Fruit fly (Drosophila melanogaster): ENCODE results near the gene CG34452.

- TF ChIP-seq Eip93F (GFP tag; optimal IDR thresholded peaks at IDR 0.05) (no peak), CG11294 (GFP tag; IDR thresholded peaks at IDR 0.05) (no peak), Blimp-1 (GFP tag; optimal IDR thresholded peaks at IDR 0.05) (no peak), esn (GFP tag; optimal IDR thresholded peaks at IDR 0.05) (no peak), CG34406 (GFP tag; optimal IDR thresholded peaks at IDR 0.05) (no peak), CG6808 (GFP tag; optimal IDR thresholded peaks at IDR 0.05) (no peak)
Measured at dm6 chr3L:15665741-15666140, 22.0 kb downstream of the CG34452 start.
